Worm (Caenorhabditis elegans) whole organism, young adult: ENCODE measurements around the gene spe-6.

Source experiments
- B0035.1 ChIP-seq: sonication (generic microtip); optimal IDR thresholded peaks from 2 replicates; lab custom pipeline; 2016; ENCODE audit warnings: missing genetic modification characterization, mild to moderate bottlenecking, missing compliant biosample characterization, missing genotype, missing genetic modification reagents
- D2030.7 ChIP-seq: fragments of 200-800 bp; sonication (Bioruptor generic); IDR thresholded peaks from 2 replicates; pipeline ENCODE4 v1.3.6; 2022; ENCODE audit warnings: missing genetic modification reagents, missing genetic modification characterization, missing compliant biosample characterization
- F22D6.2 ChIP-seq: sonication (generic microtip); optimal IDR thresholded peaks from 2 replicates; lab custom pipeline; 2016; ENCODE audit warnings: mild to moderate bottlenecking, missing genetic modification characterization, missing compliant biosample characterization
- F52B5.7 ChIP-seq: sonication (generic microtip); optimal IDR thresholded peaks from 2 replicates; lab custom pipeline; 2016; ENCODE audit warnings: mild to moderate bottlenecking, missing genetic modification characterization, missing compliant biosample characterization
- T07F8.4 ChIP-seq: sonication (generic microtip); optimal IDR thresholded peaks from 2 replicates; lab custom pipeline; 2016; ENCODE audit warnings: mild to moderate bottlenecking, missing genetic modification characterization, moderate library complexity, missing compliant biosample characterization
- aptf-3 ChIP-seq: fragments of 200-800 bp; sonication (Bioruptor generic); IDR thresholded peaks from 2 replicates; pipeline ENCODE4 v1.3.6; 2022; ENCODE audit warnings: missing genetic modification characterization, missing compliant biosample characterization
- ccch-3 ChIP-seq: fragments of 200-800 bp; sonication (Bioruptor generic); optimal IDR thresholded peaks from 2 replicates; lab custom pipeline; 2018; ENCODE audit warnings: mild to moderate bottlenecking, missing genetic modification characterization, missing compliant biosample characterization
- cebp-1 ChIP-seq, 2 experiments: fragments of 200-800 bp in 1 of 2; sonication (Bioruptor generic) in 1 of 2; sonication (generic microtip) in 1 of 2; IDR thresholded peaks in 1 of 2; optimal IDR thresholded peaks in 1 of 2; 2 replicates each; pipeline versions ENCODE4 v1.3.6 to Lab custom; 2017 to 2022; ENCODE audit warnings: missing compliant biosample characterization in 2 of 2, missing genetic modification characterization in 2 of 2, mild to moderate bottlenecking in 1 of 2, missing genetic modification reagents in 1 of 2, moderate library complexity in 1 of 2
- ceh-79 ChIP-seq: sonication (generic microtip); optimal IDR thresholded peaks from 2 replicates; lab custom pipeline; 2017; ENCODE audit warnings: mild to moderate bottlenecking, missing genetic modification characterization, missing compliant biosample characterization
- egrh-3 ChIP-seq: fragments of 200-800 bp; sonication (Bioruptor generic); IDR thresholded peaks from 2 replicates; pipeline ENCODE4 v1.3.6; 2022; ENCODE audit warnings: missing genetic modification reagents, missing genetic modification characterization, missing compliant biosample characterization
- let-526 ChIP-seq: fragments of 200-800 bp; sonication (Bioruptor generic); IDR thresholded peaks from 2 replicates; pipeline ENCODE4 v1.3.6; 2022; ENCODE audit warnings: missing genetic modification reagents, missing genetic modification characterization, missing compliant biosample characterization
- lin-26 ChIP-seq: fragments of 200-800 bp; sonication (Bioruptor generic); IDR thresholded peaks from 2 replicates; pipeline ENCODE4 v1.3.6; 2022; ENCODE audit warnings: missing genetic modification reagents, missing genetic modification characterization, missing compliant biosample characterization
- lin-40 ChIP-seq: sonication (generic microtip); optimal IDR thresholded peaks from 2 replicates; lab custom pipeline; 2016; ENCODE audit warnings: missing genetic modification characterization, mild to moderate bottlenecking, missing compliant biosample characterization, missing genotype, missing genetic modification reagents
- mcd-1 ChIP-seq: fragments of 200-800 bp; sonication (Bioruptor generic); IDR thresholded peaks from 2 replicates; pipeline ENCODE4 v1.3.6; 2022; ENCODE audit warnings: missing genetic modification reagents, missing genetic modification characterization, missing compliant biosample characterization
- nfyb-1 ChIP-seq: fragments of 200-800 bp; sonication (Bioruptor generic); IDR thresholded peaks from 2 replicates; pipeline ENCODE4 v1.3.6; 2022; ENCODE audit warnings: missing genetic modification reagents, missing genetic modification characterization, missing compliant biosample characterization
- nhr-90 ChIP-seq: sonication (generic microtip); optimal IDR thresholded peaks from 2 replicates; lab custom pipeline; 2016; ENCODE audit warnings: missing genotype, mild to moderate bottlenecking, missing genetic modification characterization, missing compliant biosample characterization
- rec-8 ChIP-seq, 2 experiments: sonication (generic microtip); optimal IDR thresholded peaks; 2 replicates each; lab custom pipeline; 2016; ENCODE audit warnings: mild to moderate bottlenecking in 2 of 2, missing genetic modification characterization in 2 of 2, missing genetic modification reagents in 2 of 2, missing genotype in 2 of 2, missing biosample characterization in 1 of 2, missing compliant biosample characterization in 1 of 2, moderate library complexity in 1 of 2
- snpc-3.4 ChIP-seq: sonication (generic microtip); optimal IDR thresholded peaks from 2 replicates; lab custom pipeline; 2017; ENCODE audit warnings: missing genetic modification characterization, mild to moderate bottlenecking, missing compliant biosample characterization, antibody characterized with exemption, moderate library complexity, missing genotype, missing genetic modification reagents
- tbp1 ChIP-seq: fragments of 200-800 bp; sonication (Bioruptor generic); optimal IDR thresholded peaks from 2 replicates; lab custom pipeline; 2018; ENCODE audit warnings: mild to moderate bottlenecking, missing genetic modification characterization, missing compliant biosample characterization
- zfh-2 ChIP-seq: fragments of 200-800 bp; sonication (Bioruptor generic); conservative IDR thresholded peaks from 2 replicates; pipeline ENCODE4 v1.3.6; 2022; ENCODE audit warnings: missing genetic modification reagents, missing genetic modification characterization, missing compliant biosample characterization
- ztf-25 ChIP-seq: fragments of 200-800 bp; sonication (Bioruptor generic); IDR thresholded peaks from 2 replicates; pipeline ENCODE4 v1.3.6; 2022; ENCODE audit warnings: missing genetic modification reagents, missing genetic modification characterization, missing compliant biosample characterization
- ztf-3 ChIP-seq: fragments of 200-800 bp; sonication (Bioruptor generic); optimal IDR thresholded peaks from 2 replicates; lab custom pipeline; 2018; ENCODE audit warnings: mild to moderate bottlenecking, missing genetic modification characterization, missing compliant biosample characterization

Gene spe-6

DNA sequence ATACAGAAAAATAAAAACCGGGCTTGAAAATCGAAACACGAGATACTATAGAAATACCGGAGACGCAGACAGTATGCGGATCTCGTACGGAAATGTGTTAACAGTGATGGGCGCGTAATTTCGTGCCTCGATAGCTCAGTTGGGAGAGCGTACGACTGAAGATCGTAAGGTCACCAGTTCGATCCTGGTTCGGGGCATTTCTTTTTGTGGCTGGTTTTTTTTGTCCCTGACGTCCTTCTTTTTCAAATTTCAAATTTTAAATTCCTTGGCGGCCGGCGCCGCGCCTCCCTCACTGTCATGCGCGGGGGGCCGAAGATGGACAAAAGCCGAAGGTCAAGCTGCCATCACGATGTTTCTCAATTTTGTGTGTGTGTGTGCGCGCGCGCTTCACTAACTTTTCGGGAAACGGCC, 49.4 kb downstream of the spe-6 start (continued):
- TF ChIP-seq ceh-79 (tag; lab: Kevin White, UChicago) (no peak), F52B5.7 (tag; lab: Kevin White, UChicago) (peak; percentile 60), tbp1 (GFP tag; lab: Kevin White, UChicago) (peak; percentile 92), ztf-25 (GFP tag; lab: Robert Waterston, UW) (peak; percentile 87), rec-8 (tag; optimal IDR thresholded peaks at IDR 0.05; lab: Kevin White, UChicago) (peak in 1 of 2 experiments; percentile 23), lin-40 (tag; lab: Kevin White, UChicago) (no peak), nhr-90 (tag; lab: Kevin White, UChicago) (peak; percentile 54), mcd-1 (GFP tag; lab: Robert Waterston, UW) (peak; percentile 59), nfyb-1 (GFP tag; lab: Robert Waterston, UW) (peak; percentile 52; the same call in 1 of the 2 replicates)
- TF ChIP-seq, all 124 proteins: peak for 38

DNA sequence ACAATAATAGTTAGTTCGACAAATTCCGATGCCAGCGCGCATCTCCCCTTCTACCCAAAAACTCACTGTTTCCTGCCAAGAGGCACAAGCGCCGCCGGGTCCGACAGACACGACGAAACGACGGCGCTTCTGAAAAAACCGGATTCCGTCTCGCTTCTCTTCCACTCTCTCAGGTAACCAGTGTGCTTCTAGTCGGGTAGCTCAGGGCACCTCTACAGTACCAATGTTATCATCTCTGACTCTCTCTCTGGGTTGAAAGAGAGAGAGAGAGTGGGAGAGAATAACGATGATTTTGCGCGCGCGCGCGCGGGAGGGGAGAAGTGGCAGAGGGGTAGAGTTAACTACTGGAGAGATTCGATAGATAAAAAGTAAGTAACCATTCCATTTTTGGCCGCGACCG, 51.6 kb downstream of the spe-6 start:
- TF ChIP-seq zfh-2 (GFP tag; lab: Robert Waterston, UW): peak; percentile 85
- no peak for TF ChIP-seq let-526 (GFP tag; lab: Robert Waterston, UW)
- TF ChIP-seq cebp-1 (GFP tag; IDR thresholded peaks at IDR 0.05; lab: Robert Waterston, UW): no peak
- no peak for TF ChIP-seq cebp-1 (tag; optimal IDR thresholded peaks at IDR 0.05; lab: Kevin White, UChicago)
- TF ChIP-seq F52B5.7 (tag; lab: Kevin White, UChicago): no peak
- TF ChIP-seq lin-26 (GFP tag; lab: Robert Waterston, UW): 0 out of 2 replicates have a peak, but pooled peaks have one; percentile 69
- no peak for TF ChIP-seq B0035.1 (tag; lab: Kevin White, UChicago)
- TF ChIP-seq snpc-3.4 (tag; lab: Kevin White, UChicago): no peak
- TF ChIP-seq egrh-3: peak; percentile 51; the same call in 1 of the 2 replicates
- TF ChIP-seq F22D6.2: no peak
- TF ChIP-seq lin-40 (tag; lab: Kevin White, UChicago): no peak
- no peak for TF ChIP-seq T07F8.4 (tag; lab: Kevin White, UChicago)

DNA sequence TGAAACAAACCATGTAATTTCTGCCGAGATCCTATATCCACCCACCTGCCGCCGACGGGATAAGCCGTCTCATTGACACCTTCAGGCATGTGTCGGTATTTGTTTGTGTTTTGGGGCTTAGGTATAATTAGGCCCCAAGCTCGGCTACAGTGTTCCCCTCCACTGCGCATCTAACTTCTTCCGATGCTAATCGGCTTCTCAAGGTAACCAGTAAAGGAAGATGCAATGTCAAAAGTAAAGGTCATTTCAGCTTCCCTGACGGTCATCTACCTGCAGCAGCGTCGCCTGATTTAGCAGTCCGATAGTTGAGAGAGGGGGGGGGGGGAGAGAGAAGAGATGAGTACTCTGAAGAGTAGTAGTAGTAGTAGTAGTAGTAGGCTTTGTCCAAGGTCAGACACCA, 53.0 kb downstream of the spe-6 start:
- no peak for TF ChIP-seq D2030.7
- no peak for TF ChIP-seq lin-40 (tag; lab: Kevin White, UChicago)
- no peak for TF ChIP-seq aptf-3 (GFP tag; lab: Robert Waterston, UW)
- TF ChIP-seq ztf-3: no peak
- TF ChIP-seq ccch-3: no peak
